Fruit fly (Drosophila melanogaster) S2 (cell line): ENCODE data around the gene Taf10.

Experiments used
- CG8478 ChIP-seq: fragments of >200 bp; optimal IDR thresholded peaks from 2 replicates; lab custom pipeline; 2018
- CTCF ChIP-seq, 2 experiments: fragments of >200 bp; optimal IDR thresholded peaks; 2 replicates each; lab custom pipeline; 2018

DNA sequence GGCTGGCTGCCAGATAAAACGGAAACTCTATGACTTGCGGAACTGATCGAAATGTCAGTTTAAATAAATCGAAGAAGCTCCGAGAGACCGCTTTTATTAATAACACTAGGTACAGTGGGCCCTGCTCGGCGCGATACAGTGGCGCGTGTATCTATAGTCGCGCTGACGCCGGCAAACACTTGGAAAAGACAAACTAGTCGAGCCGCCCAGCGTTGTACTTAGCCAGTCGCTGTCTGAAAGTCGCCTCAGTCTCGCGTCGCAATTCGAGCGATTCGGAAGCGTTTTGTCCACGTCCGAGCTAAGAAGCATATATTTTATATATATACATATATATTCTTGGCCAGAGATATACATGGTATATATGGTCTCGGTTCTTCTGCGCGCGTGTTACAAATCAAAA lies 37.8 kb upstream of the Taf10 start:
- TF ChIP-seq CG8478 (lab: Kevin White, UChicago) (no peak), CTCF (optimal IDR thresholded peaks at IDR 0.05; lab: Kevin White, UChicago) (no peak)
